Fruit fly (Drosophila melanogaster): Measurements from ENCODE around the gene CG31798.

- peak; percentile 38 for TF ChIP-seq Ets98B (GFP tag; IDR thresholded peaks at IDR 0.05)
- no peak for TF ChIP-seq gl (tag; optimal IDR thresholded peaks at IDR 0.05)
- peak; percentile 22; the same call in 1 of the 2 replicates for TF ChIP-seq CG32121 (GFP tag; IDR thresholded peaks at IDR 0.05)
- no peak for TF ChIP-seq EcR (GFP tag; optimal IDR thresholded peaks at IDR 0.05)
Observed at dm6 chr2L:19441339-19441738, 47.4 kb downstream of the CG31798 start.

All from whole organism, pupa.